Worm (Caenorhabditis elegans) whole organism, early embryonic: ENCODE results near the gene B0334.10.

Source experiments
- B0310.2 ChIP-seq: sonication (generic microtip); optimal IDR thresholded peaks from 2 replicates; lab custom pipeline; 2016; ENCODE audit warnings: mild to moderate bottlenecking, missing genetic modification characterization, missing compliant biosample characterization
- F13C5.2 ChIP-seq: sonication (generic microtip); optimal IDR thresholded peaks from 2 replicates; lab custom pipeline; 2017; ENCODE audit warnings: mild to moderate bottlenecking, missing genetic modification characterization, inconsistent platforms, missing compliant biosample characterization
- aly-1 ChIP-seq: sonication (generic microtip); optimal IDR thresholded peaks from 2 replicates; lab custom pipeline; 2016; ENCODE audit warnings: missing genetic modification characterization, missing compliant biosample characterization
- ama-1 ChIP-seq: fragments of 150-350 bp; optimal IDR thresholded peaks from 2 replicates; lab custom pipeline; 2014
- ceh-36 ChIP-seq: sonication (generic microtip); optimal IDR thresholded peaks from 2 replicates; lab custom pipeline; 2016; ENCODE audit warnings: missing genetic modification characterization, inconsistent platforms, missing compliant biosample characterization
- flt-1 ChIP-seq: fragments of 200-800 bp; sonication (Bioruptor generic); IDR thresholded peaks from 2 replicates; pipeline ENCODE4 v1.3.6; 2022; ENCODE audit warnings: missing genetic modification characterization, missing compliant biosample characterization
- hmbx-1 ChIP-seq: sonication (generic microtip); optimal IDR thresholded peaks from 2 replicates; lab custom pipeline; 2016; ENCODE audit warnings: mild to moderate bottlenecking, missing genetic modification characterization, missing compliant biosample characterization
- hmg-4 ChIP-seq: fragments of 200-800 bp; sonication (Bioruptor generic); optimal IDR thresholded peaks from 2 replicates; lab custom pipeline; 2018; ENCODE audit warnings: mild to moderate bottlenecking, missing genetic modification characterization, missing compliant biosample characterization
- hnd-1 ChIP-seq: sonication (generic microtip); optimal IDR thresholded peaks from 2 replicates; lab custom pipeline; 2016; ENCODE audit warnings: missing genetic modification characterization, missing compliant biosample characterization
- pes-1 ChIP-seq: fragments of 200-800 bp; sonication (Bioruptor generic); IDR thresholded peaks from 2 replicates; pipeline ENCODE4 v1.3.6; 2022; ENCODE audit warnings: missing genetic modification reagents, missing genetic modification characterization, missing compliant biosample characterization
- scrt-1 ChIP-seq: fragments of 200-800 bp; sonication (Bioruptor generic); IDR thresholded peaks from 2 replicates; pipeline ENCODE4 v1.3.6; 2022; ENCODE audit warnings: missing genetic modification characterization, missing compliant biosample characterization
- sea-1 ChIP-seq: fragments of 200-800 bp; sonication (Bioruptor generic); conservative IDR thresholded peaks from 2 replicates; pipeline ENCODE4 v1.3.6; 2022; ENCODE audit warnings: missing genetic modification characterization, missing compliant biosample characterization
- tbx-11 ChIP-seq: fragments of 200-800 bp; sonication (Bioruptor generic); IDR thresholded peaks from 2 replicates; pipeline ENCODE4 v1.3.6; 2022; ENCODE audit warnings: missing genetic modification characterization, missing compliant biosample characterization
- tbx-37 ChIP-seq: fragments of 200-800 bp; sonication (Bioruptor generic); conservative IDR thresholded peaks from 2 replicates; pipeline ENCODE4 v1.3.6; 2022; ENCODE audit warnings: missing genetic modification reagents, missing genetic modification characterization, missing compliant biosample characterization

- TF ChIP-seq ama-1 (lab: Kevin White, UChicago) (no peak), hmbx-1 (no peak), scrt-1 (GFP tag; lab: Robert Waterston, UW) (no peak), ceh-36 (tag; lab: Kevin White, UChicago) (no peak), pes-1 (GFP tag; lab: Robert Waterston, UW) (no peak), B0310.2 (tag; lab: Kevin White, UChicago) (no peak), hmg-4 (GFP tag; lab: Kevin White, UChicago) (no peak), sea-1 (GFP tag; lab: Robert Waterston, UW) (no peak), F13C5.2 (no peak), aly-1 (tag; lab: Kevin White, UChicago) (no peak), flt-1 (GFP tag; lab: Robert Waterston, UW) (no peak), hnd-1 (no peak), tbx-11 (GFP tag; lab: Robert Waterston, UW) (no peak), tbx-37 (GFP tag; lab: Robert Waterston, UW) (no peak)
These were observed 21.5 kb upstream of the B0334.10 start, which contains the start of gene emc-5 for ce11 chrII:11496767-11497166.
